Fruit fly (Drosophila melanogaster) whole organism, adult: Measurements from ENCODE around the gene PEK.

ENCODE experiments used
- CG11617 ChIP-seq: fragments of 200-800 bp; sonication (Bioruptor generic); optimal IDR thresholded peaks from 2 replicates; lab custom pipeline; 2017; ENCODE audit warnings: mild to moderate bottlenecking, missing biosample characterization, missing genetic modification reagents, missing genetic modification characterization
- CG12768 ChIP-seq: fragments of 200-800 bp; sonication (Bioruptor generic); optimal IDR thresholded peaks from 2 replicates; lab custom pipeline; 2017; ENCODE audit warnings: missing biosample characterization, missing genetic modification characterization, mild to moderate bottlenecking, moderate library complexity, missing genetic modification reagents
- CG14711 ChIP-seq: fragments of 200-800 bp; sonication (Bioruptor generic); optimal IDR thresholded peaks from 2 replicates; lab custom pipeline; 2018; ENCODE audit warnings: missing biosample characterization, mild to moderate bottlenecking, missing genetic modification characterization, moderate library complexity
- CG1620 ChIP-seq: fragments of 200-800 bp; sonication (Bioruptor generic); optimal IDR thresholded peaks from 2 replicates; lab custom pipeline; 2016; ENCODE audit warnings: missing biosample characterization, missing genetic modification characterization
- CG33017 ChIP-seq: fragments of 200-800 bp; sonication (Bioruptor generic); optimal IDR thresholded peaks from 2 replicates; lab custom pipeline; 2018; ENCODE audit warnings: missing biosample characterization, mild to moderate bottlenecking, missing genetic modification characterization, moderate library complexity
- CG5204 ChIP-seq: fragments of 200-800 bp; sonication (Bioruptor generic); optimal IDR thresholded peaks from 2 replicates; lab custom pipeline; 2016; ENCODE audit warnings: missing biosample characterization, missing genetic modification characterization
- CG7045 ChIP-seq: fragments of 200-800 bp; sonication (Bioruptor generic); optimal IDR thresholded peaks from 2 replicates; lab custom pipeline; 2017; ENCODE audit warnings: missing biosample characterization, mild to moderate bottlenecking, missing genetic modification characterization
- CG7101 ChIP-seq: fragments of 200-800 bp; sonication (Bioruptor generic); optimal IDR thresholded peaks from 2 replicates; lab custom pipeline; 2018; ENCODE audit warnings: missing biosample characterization, mild to moderate bottlenecking, missing genetic modification characterization, moderate library complexity
- Clk ChIP-seq: fragments of 200-800 bp; sonication (Bioruptor generic); optimal IDR thresholded peaks from 2 replicates; lab custom pipeline; 2017; ENCODE audit warnings: missing biosample characterization, missing genetic modification characterization
- Crg-1 ChIP-seq: fragments of 200-800 bp; sonication (Bioruptor generic); optimal IDR thresholded peaks from 2 replicates; lab custom pipeline; 2016; ENCODE audit warnings: missing biosample characterization, missing genetic modification characterization
- Hr96 ChIP-seq: fragments of 200-800 bp; sonication (Bioruptor generic); optimal IDR thresholded peaks from 2 replicates; lab custom pipeline; 2016; ENCODE audit warnings: missing biosample characterization, missing genetic modification characterization
- Mnt ChIP-seq: fragments of 200-800 bp; sonication (Bioruptor generic); optimal IDR thresholded peaks from 2 replicates; lab custom pipeline; 2016; ENCODE audit warnings: missing biosample characterization, mild to moderate bottlenecking, missing genetic modification characterization
- bab1 ChIP-seq: fragments of 200-800 bp; sonication (Bioruptor generic); optimal IDR thresholded peaks from 3 replicates; lab custom pipeline; 2019; ENCODE audit warnings: missing biosample characterization, mild to moderate bottlenecking, missing genetic modification characterization, moderate library complexity
- cic ChIP-seq: fragments of 200-800 bp; sonication (Bioruptor generic); optimal IDR thresholded peaks from 2 replicates; lab custom pipeline; 2017; ENCODE audit warnings: missing biosample characterization, mild to moderate bottlenecking, missing genetic modification characterization, moderate library complexity
- cnc ChIP-seq, 2 experiments: fragments of >200 bp; optimal IDR thresholded peaks; 2 replicates each; lab custom pipeline; 2017
- kay ChIP-seq: fragments of 200-800 bp; sonication (Bioruptor generic); peaks from one replicate; lab custom pipeline; 2016; ENCODE audit warnings: missing biosample characterization, missing genetic modification characterization, borderline replicate concordance
- ovo ChIP-seq: fragments of 200-800 bp; sonication (Bioruptor generic); optimal IDR thresholded peaks from 2 replicates; lab custom pipeline; 2016; ENCODE audit warnings: missing biosample characterization, missing genetic modification characterization
- pad ChIP-seq: fragments of 200-800 bp; sonication (Bioruptor generic); optimal IDR thresholded peaks from 3 replicates; lab custom pipeline; 2017; ENCODE audit warnings: missing biosample characterization, missing genetic modification characterization, mild to moderate bottlenecking, moderate library complexity, missing genetic modification reagents
- tj ChIP-seq: fragments of 200-800 bp; sonication (Bioruptor generic); optimal IDR thresholded peaks from 3 replicates; lab custom pipeline; 2017; ENCODE audit warnings: missing biosample characterization, mild to moderate bottlenecking, missing genetic modification characterization, moderate library complexity
- toe ChIP-seq: fragments of 200-800 bp; sonication (Bioruptor generic); optimal IDR thresholded peaks from 2 replicates; lab custom pipeline; 2016; ENCODE audit warnings: missing biosample characterization, missing genetic modification characterization

Gene PEK

DNA sequence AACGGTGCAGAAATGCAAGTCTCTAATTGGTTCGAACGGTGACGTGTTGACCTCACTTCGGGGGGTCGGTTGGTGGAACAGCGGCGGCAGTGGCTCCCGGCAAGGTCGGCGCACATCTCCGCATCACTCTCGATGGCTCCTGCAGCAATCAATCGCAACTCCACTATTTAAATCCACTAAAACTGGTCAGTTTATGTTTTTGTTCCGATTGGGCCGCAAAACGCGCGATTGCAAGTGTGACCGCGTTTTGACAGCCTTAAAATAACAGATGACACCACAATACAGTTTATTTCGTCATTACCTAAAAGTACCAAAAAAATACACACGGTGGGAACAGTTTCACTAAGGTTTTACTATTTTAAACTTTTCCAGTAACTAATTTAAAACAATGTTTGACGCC lies at the start of gene PEK:
Gene PEK (minus strand): TSS at position 273 of the 400 bp plus-strand sequence.
- TF ChIP-seq bab1 (GFP tag; lab: Kevin White, UChicago) (peak; percentile 60), kay (no peak), CG14711 (tag; lab: Kevin White, UChicago) (peak; percentile 3), tj (GFP tag; lab: Kevin White, UChicago) (no peak), Crg-1 (GFP tag; lab: Kevin White, UChicago) (no peak), cic (GFP tag; lab: Kevin White, UChicago) (no peak), CG12768 (GFP tag; lab: Kevin White, UChicago) (no peak), Mnt (peak; percentile 5), CG11617 (GFP tag; lab: Kevin White, UChicago) (no peak), CG33017 (tag; lab: Kevin White, UChicago) (no peak)

dm6 chr3R:5503789-5504387 lies 39.3 kb upstream of the PEK start:
- no peak for TF ChIP-seq CG5204 (GFP tag; lab: Kevin White, UChicago)
- TF ChIP-seq CG12768 (GFP tag; lab: Kevin White, UChicago) = peak; percentile 6
- TF ChIP-seq CG14711 (tag; lab: Kevin White, UChicago) = no peak
- peak; percentile 53 for TF ChIP-seq cic (GFP tag; lab: Kevin White, UChicago)

DNA sequence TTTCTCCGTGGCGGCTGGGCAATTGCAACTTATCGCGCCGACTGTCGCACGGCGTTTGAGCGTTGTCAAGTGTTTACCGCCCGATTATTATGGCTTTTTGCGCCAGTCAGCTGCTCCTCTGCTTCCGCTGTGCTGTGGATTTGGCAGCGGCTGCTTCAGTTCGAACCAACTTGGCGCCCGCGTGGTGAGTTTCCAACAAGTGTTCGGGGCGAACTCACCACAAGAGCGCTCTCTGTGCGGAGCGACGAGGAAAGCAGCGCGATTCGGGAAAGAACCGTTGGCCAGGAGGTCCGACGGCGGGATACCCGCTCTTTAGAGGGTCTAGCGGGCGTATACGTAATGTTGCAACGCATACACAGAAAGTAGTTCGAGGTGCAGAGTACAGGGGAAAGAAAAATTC lies 38.1 kb upstream of the PEK start, which contains the start of gene NKCC:
Gene NKCC (minus strand): TSS at position 57 of the 400 bp plus-strand sequence.
- no peak for TF ChIP-seq CG14711 (tag; lab: Kevin White, UChicago)
- TF ChIP-seq toe (GFP tag; lab: Kevin White, UChicago) = no peak
- TF ChIP-seq pad (GFP tag; lab: Kevin White, UChicago) = no peak
- no peak for TF ChIP-seq CG7101
- no peak for TF ChIP-seq CG1620 (GFP tag; lab: Kevin White, UChicago)
- no peak for TF ChIP-seq kay
- TF ChIP-seq CG5204 (GFP tag; lab: Kevin White, UChicago) = no peak
- no peak for TF ChIP-seq cnc (optimal IDR thresholded peaks at IDR 0.05; lab: Kevin White, UChicago)
- TF ChIP-seq cic (GFP tag; lab: Kevin White, UChicago) = no peak
- TF ChIP-seq Mnt = no peak
- no peak for TF ChIP-seq CG7045 (GFP tag; lab: Kevin White, UChicago)
- no peak for TF ChIP-seq CG12768 (GFP tag; lab: Kevin White, UChicago)
- no peak for TF ChIP-seq Clk
- no peak for TF ChIP-seq Crg-1 (GFP tag; lab: Kevin White, UChicago)
- no peak for TF ChIP-seq CG11617 (GFP tag; lab: Kevin White, UChicago)
- TF ChIP-seq tj (GFP tag; lab: Kevin White, UChicago) = no peak

DNA sequence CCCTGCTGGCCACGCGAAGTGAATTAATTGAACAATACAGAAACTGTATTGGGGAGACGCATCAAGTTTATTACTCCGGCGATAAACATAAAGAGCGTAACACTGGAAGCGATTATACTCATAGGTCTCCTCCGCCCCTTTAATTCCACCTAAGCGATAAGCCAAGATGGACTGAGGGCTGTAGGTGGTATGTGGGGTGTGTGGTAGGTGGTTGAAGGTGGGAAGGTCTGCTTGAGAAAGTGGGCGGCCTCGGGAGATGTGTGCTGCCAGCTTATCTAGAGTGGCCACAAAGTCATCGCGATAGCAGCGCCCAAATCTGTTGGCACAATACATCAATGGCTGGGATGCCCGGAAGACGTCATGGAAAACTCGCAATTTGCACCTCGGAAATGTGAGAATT lies 33.0 kb upstream of the PEK start:
- TF ChIP-seq cnc (optimal IDR thresholded peaks at IDR 0.05; lab: Kevin White, UChicago) = no peak
- TF ChIP-seq CG7101 = no peak
- no peak for TF ChIP-seq CG11617 (GFP tag; lab: Kevin White, UChicago)
- no peak for TF ChIP-seq ovo (GFP tag; lab: Kevin White, UChicago)
- no peak for TF ChIP-seq tj (GFP tag; lab: Kevin White, UChicago)
- no peak for TF ChIP-seq cic (GFP tag; lab: Kevin White, UChicago)
- no peak for TF ChIP-seq pad (GFP tag; lab: Kevin White, UChicago)
- TF ChIP-seq Crg-1 (GFP tag; lab: Kevin White, UChicago) = no peak
- no peak for TF ChIP-seq toe (GFP tag; lab: Kevin White, UChicago)
- no peak for TF ChIP-seq CG7045 (GFP tag; lab: Kevin White, UChicago)
- TF ChIP-seq CG14711 (tag; lab: Kevin White, UChicago) = no peak
- TF ChIP-seq Mnt = no peak
- TF ChIP-seq CG33017 (tag; lab: Kevin White, UChicago) = no peak
- no peak for TF ChIP-seq Clk
- no peak for TF ChIP-seq CG5204 (GFP tag; lab: Kevin White, UChicago)
- TF ChIP-seq bab1 (GFP tag; lab: Kevin White, UChicago) = no peak
- TF ChIP-seq kay = no peak
- TF ChIP-seq CG1620 (GFP tag; lab: Kevin White, UChicago) = no peak
- no peak for TF ChIP-seq CG12768 (GFP tag; lab: Kevin White, UChicago)
- TF ChIP-seq Hr96 (GFP tag; lab: Kevin White, UChicago) = no peak

DNA sequence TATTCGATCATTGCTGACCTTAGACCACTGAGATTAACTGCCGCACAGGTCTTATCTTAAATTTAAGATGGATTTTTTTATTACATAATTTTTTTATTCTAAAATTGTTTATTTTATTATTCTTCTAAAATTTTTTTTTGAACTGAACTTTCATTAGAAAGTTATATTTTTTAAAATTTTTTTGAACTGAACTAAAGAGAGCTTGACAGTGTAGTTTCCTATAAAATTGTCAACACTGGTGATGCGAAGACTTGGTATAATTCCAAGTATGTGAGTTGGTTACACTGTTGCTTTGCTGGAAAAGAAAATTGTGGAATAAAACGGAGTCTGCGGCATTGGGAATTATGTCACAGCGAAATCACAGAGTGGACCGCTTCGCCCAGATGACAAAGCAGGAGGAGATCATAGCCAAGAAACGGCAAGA lies 20.8 kb upstream of the PEK start, which contains the start of gene CG31550:
Gene CG31550 (plus strand): TSS at position 249 of the 424 bp plus-strand sequence.
- TF ChIP-seq Mnt (no peak), cic (GFP tag; lab: Kevin White, UChicago) (no peak), kay (no peak), CG7101 (peak; percentile 70), Crg-1 (GFP tag; lab: Kevin White, UChicago) (no peak), CG5204 (GFP tag; lab: Kevin White, UChicago) (peak; percentile 44), pad (GFP tag; lab: Kevin White, UChicago) (peak; percentile 31), CG1620 (GFP tag; lab: Kevin White, UChicago) (peak; percentile 68), CG33017 (tag; lab: Kevin White, UChicago) (peak; percentile 47), CG7045 (GFP tag; lab: Kevin White, UChicago) (peak; percentile 46), bab1 (GFP tag; lab: Kevin White, UChicago) (peak; percentile 27), tj (GFP tag; lab: Kevin White, UChicago) (peak; percentile 8), CG14711 (tag; lab: Kevin White, UChicago) (peak; percentile 71), CG11617 (GFP tag; lab: Kevin White, UChicago) (peak; percentile 53), CG12768 (GFP tag; lab: Kevin White, UChicago) (peak; percentile 24), toe (GFP tag; lab: Kevin White, UChicago) (no peak), Hr96 (GFP tag; lab: Kevin White, UChicago) (no peak), ovo (GFP tag; lab: Kevin White, UChicago) (no peak)
